Worm (Caenorhabditis elegans) whole organism, late embryonic: ENCODE measurements around the gene set-15.

Experiments
- C38D4.7 ChIP-seq: fragments of 200-800 bp; sonication (Bioruptor generic); optimal IDR thresholded peaks from 2 replicates; lab custom pipeline; 2018; ENCODE audit warnings: mild to moderate bottlenecking, missing genetic modification characterization, moderate library complexity, missing compliant biosample characterization
- F13H6.1 ChIP-seq: sonication (generic microtip); optimal IDR thresholded peaks from 2 replicates; lab custom pipeline; 2016; ENCODE audit warnings: missing genetic modification characterization, missing compliant biosample characterization
- K02D7.2 ChIP-seq: sonication (generic microtip); optimal IDR thresholded peaks from 2 replicates; lab custom pipeline; 2017; ENCODE audit warnings: mild to moderate bottlenecking, missing genetic modification characterization, missing compliant biosample characterization
- K09A11.1 ChIP-seq: sonication (generic microtip); optimal IDR thresholded peaks from 2 replicates; lab custom pipeline; 2017; ENCODE audit warnings: antibody characterized with exemption, mild to moderate bottlenecking, missing genetic modification characterization, missing compliant biosample characterization; ENCODE audit not compliant: insufficient read depth
- T23F11.4 ChIP-seq: fragments of 200-800 bp; sonication (Bioruptor generic); optimal IDR thresholded peaks from 2 replicates; lab custom pipeline; 2018; ENCODE audit warnings: mild to moderate bottlenecking, missing genetic modification characterization, missing compliant biosample characterization
- Y22D7AL.16 ChIP-seq: sonication (generic microtip); optimal IDR thresholded peaks from 2 replicates; lab custom pipeline; 2016; ENCODE audit warnings: missing genetic modification characterization, missing compliant biosample characterization
- ahr-1 ChIP-seq: sonication (generic microtip); optimal IDR thresholded peaks from 2 replicates; lab custom pipeline; 2016; ENCODE audit warnings: missing genetic modification characterization, missing compliant biosample characterization
- ceh-18 ChIP-seq: sonication (generic microtip); optimal IDR thresholded peaks from 2 replicates; lab custom pipeline; 2016; ENCODE audit warnings: missing genetic modification characterization, missing compliant biosample characterization
- ceh-19 ChIP-seq: fragments of 200-800 bp; sonication (Bioruptor generic); optimal IDR thresholded peaks from 2 replicates; lab custom pipeline; 2018; ENCODE audit warnings: mild to moderate bottlenecking, missing genetic modification characterization, missing compliant biosample characterization
- ceh-2 ChIP-seq: sonication (generic microtip); optimal IDR thresholded peaks from 2 replicates; lab custom pipeline; 2016; ENCODE audit warnings: missing genotype, missing genetic modification characterization, missing compliant biosample characterization
- ceh-24 ChIP-seq: sonication (generic microtip); optimal IDR thresholded peaks from 2 replicates; lab custom pipeline; 2016; ENCODE audit warnings: mild to moderate bottlenecking, missing genetic modification characterization, missing compliant biosample characterization
- ceh-45 ChIP-seq: fragments of 200-800 bp; sonication (Bioruptor generic); IDR thresholded peaks from 2 replicates; pipeline ENCODE4 v1.3.6; 2022; ENCODE audit warnings: missing genetic modification reagents, missing genetic modification characterization, missing compliant biosample characterization
- ceh-9 ChIP-seq: sonication (generic microtip); optimal IDR thresholded peaks from 2 replicates; lab custom pipeline; 2016; ENCODE audit warnings: mild to moderate bottlenecking, missing genetic modification characterization, inconsistent platforms, missing compliant biosample characterization
- che-1 ChIP-seq: sonication (generic microtip); optimal IDR thresholded peaks from 2 replicates; lab custom pipeline; 2016; ENCODE audit warnings: mild to moderate bottlenecking, missing genetic modification characterization, missing compliant biosample characterization
- dmd-4 ChIP-seq: sonication (generic microtip); optimal IDR thresholded peaks from 2 replicates; lab custom pipeline; 2016; ENCODE audit warnings: borderline replicate concordance, missing genetic modification characterization, missing compliant biosample characterization
- elt-2 ChIP-seq: sonication (generic microtip); optimal IDR thresholded peaks from 2 replicates; lab custom pipeline; 2016; ENCODE audit warnings: missing genetic modification reagents, missing genetic modification characterization, missing compliant biosample characterization
- elt-4 ChIP-seq: sonication (generic microtip); optimal IDR thresholded peaks from 2 replicates; lab custom pipeline; 2016; ENCODE audit warnings: missing genetic modification characterization, missing compliant biosample characterization
- ets-4 ChIP-seq: sonication (generic microtip); optimal IDR thresholded peaks from 2 replicates; lab custom pipeline; 2016; ENCODE audit warnings: missing genetic modification characterization, missing compliant biosample characterization
- fkh-10 ChIP-seq: fragments of 150-350 bp; optimal IDR thresholded peaks from 2 replicates; lab custom pipeline; 2014; ENCODE audit warnings: missing biosample characterization, missing genetic modification reagents, missing genetic modification characterization
- fkh-6 ChIP-seq: sonication (generic microtip); optimal IDR thresholded peaks from 2 replicates; lab custom pipeline; 2016; ENCODE audit warnings: missing genetic modification characterization, missing compliant biosample characterization
- hlh-13 ChIP-seq: fragments of 200-800 bp; sonication (Bioruptor generic); optimal IDR thresholded peaks from 2 replicates; lab custom pipeline; 2018; ENCODE audit warnings: mild to moderate bottlenecking, missing genetic modification characterization, missing compliant biosample characterization
- hlh-15 ChIP-seq: sonication (generic microtip); optimal IDR thresholded peaks from 2 replicates; lab custom pipeline; 2016; ENCODE audit warnings: missing genetic modification characterization, missing compliant biosample characterization
- hlh-30 ChIP-seq: sonication (generic microtip); optimal IDR thresholded peaks from 2 replicates; lab custom pipeline; 2017; ENCODE audit warnings: antibody characterized with exemption, missing genetic modification characterization, missing compliant biosample characterization; ENCODE audit not compliant: insufficient read depth
- hlh-6 ChIP-seq: sonication (generic microtip); optimal IDR thresholded peaks from 2 replicates; lab custom pipeline; 2016; ENCODE audit warnings: missing genotype, missing genetic modification characterization, missing compliant biosample characterization
- hlh-8 ChIP-seq: sonication (generic microtip); optimal IDR thresholded peaks from 2 replicates; lab custom pipeline; 2016; ENCODE audit warnings: missing genotype, missing genetic modification characterization, missing compliant biosample characterization
- lim-6 ChIP-seq: sonication (generic microtip); optimal IDR thresholded peaks from 2 replicates; lab custom pipeline; 2016; ENCODE audit warnings: missing genetic modification characterization, missing compliant biosample characterization
- lin-11 ChIP-seq: fragments of 200-800 bp; sonication (Bioruptor generic); optimal IDR thresholded peaks from 2 replicates; lab custom pipeline; 2018; ENCODE audit warnings: mild to moderate bottlenecking, missing genetic modification characterization, missing compliant biosample characterization
- madf-2 ChIP-seq: sonication (generic microtip); optimal IDR thresholded peaks from 2 replicates; lab custom pipeline; 2017; ENCODE audit warnings: missing genetic modification characterization, missing compliant biosample characterization
- nfya-1 ChIP-seq: sonication (generic microtip); optimal IDR thresholded peaks from 2 replicates; lab custom pipeline; 2017; ENCODE audit warnings: missing genetic modification characterization, mild to moderate bottlenecking, missing compliant biosample characterization, antibody characterized with exemption, moderate library complexity
- npax-4 ChIP-seq: sonication (generic microtip); optimal IDR thresholded peaks from 2 replicates; lab custom pipeline; 2016; ENCODE audit warnings: missing genetic modification characterization, missing compliant biosample characterization
- odd-2 ChIP-seq: sonication (generic microtip); optimal IDR thresholded peaks from 2 replicates; lab custom pipeline; 2017; ENCODE audit warnings: antibody characterized with exemption, mild to moderate bottlenecking, missing genetic modification characterization, missing compliant biosample characterization
- pag-3 ChIP-seq: sonication (generic microtip); optimal IDR thresholded peaks from 2 replicates; lab custom pipeline; 2016; ENCODE audit warnings: missing compliant biosample characterization, missing genetic modification characterization, borderline replicate concordance
- pax-1 ChIP-seq: fragments of 150-350 bp; optimal IDR thresholded peaks from 2 replicates; lab custom pipeline; 2014; ENCODE audit warnings: missing biosample characterization, missing genetic modification characterization
- pha-4 ChIP-seq: fragments of 150-350 bp; optimal IDR thresholded peaks from 2 replicates; lab custom pipeline; 2018; ENCODE audit warnings: missing biosample characterization, missing genetic modification reagents, missing genetic modification characterization
- pqm-1 ChIP-seq: sonication (generic microtip); optimal IDR thresholded peaks from 2 replicates; lab custom pipeline; 2016; ENCODE audit warnings: missing genetic modification characterization, missing compliant biosample characterization
- pros-1 ChIP-seq: fragments of 150-350 bp; optimal IDR thresholded peaks from 2 replicates; lab custom pipeline; 2014; ENCODE audit warnings: missing biosample characterization, missing genetic modification reagents, missing genetic modification characterization
- ref-2 ChIP-seq: sonication (generic microtip); optimal IDR thresholded peaks from 2 replicates; lab custom pipeline; 2016; ENCODE audit warnings: missing genetic modification characterization, missing compliant biosample characterization
- rnt-1 ChIP-seq: sonication (generic microtip); optimal IDR thresholded peaks from 2 replicates; lab custom pipeline; 2016; ENCODE audit warnings: missing genetic modification characterization, missing compliant biosample characterization
- sdc-2 ChIP-seq: sonication (generic microtip); optimal IDR thresholded peaks from 2 replicates; lab custom pipeline; 2016; ENCODE audit warnings: missing genotype, missing genetic modification characterization, missing compliant biosample characterization
- sox-4 ChIP-seq: sonication (generic microtip); optimal IDR thresholded peaks from 2 replicates; lab custom pipeline; 2017; ENCODE audit warnings: mild to moderate bottlenecking, missing genetic modification characterization, inconsistent platforms, missing compliant biosample characterization
- syd-9 ChIP-seq: sonication (generic microtip); optimal IDR thresholded peaks from 2 replicates; lab custom pipeline; 2016; ENCODE audit warnings: mild to moderate bottlenecking, missing genetic modification characterization, moderate library complexity, missing compliant biosample characterization
- tbx-2 ChIP-seq: sonication (generic microtip); optimal IDR thresholded peaks from 2 replicates; lab custom pipeline; 2016; ENCODE audit warnings: missing genetic modification characterization, missing compliant biosample characterization
- ttx-3 ChIP-seq: sonication (generic microtip); optimal IDR thresholded peaks from 2 replicates; lab custom pipeline; 2016; ENCODE audit warnings: missing genetic modification reagents, missing genetic modification characterization, missing compliant biosample characterization
- unc-3 ChIP-seq, 2 experiments: fragments of 200-800 bp in 1 of 2; sonication (Bioruptor generic) in 1 of 2; sonication (generic microtip) in 1 of 2; conservative IDR thresholded peaks in 1 of 2; optimal IDR thresholded peaks in 1 of 2; 2 replicates each; pipeline versions ENCODE4 v1.3.6 to Lab custom; 2016 to 2022; ENCODE audit warnings: missing compliant biosample characterization in 2 of 2, missing genetic modification characterization in 2 of 2, missing genetic modification reagents in 1 of 2
- unc-55 ChIP-seq: sonication (generic microtip); optimal IDR thresholded peaks from 2 replicates; lab custom pipeline; 2017; ENCODE audit warnings: missing biosample characterization, missing genetic modification reagents, missing genetic modification characterization
- unc-86 ChIP-seq: sonication (generic microtip); optimal IDR thresholded peaks from 2 replicates; lab custom pipeline; 2016; ENCODE audit warnings: missing genetic modification characterization, missing compliant biosample characterization
- ztf-16 ChIP-seq: sonication (generic microtip); optimal IDR thresholded peaks from 2 replicates; lab custom pipeline; 2017; ENCODE audit warnings: missing genetic modification characterization, missing compliant biosample characterization

The set-15 gene

DNA sequence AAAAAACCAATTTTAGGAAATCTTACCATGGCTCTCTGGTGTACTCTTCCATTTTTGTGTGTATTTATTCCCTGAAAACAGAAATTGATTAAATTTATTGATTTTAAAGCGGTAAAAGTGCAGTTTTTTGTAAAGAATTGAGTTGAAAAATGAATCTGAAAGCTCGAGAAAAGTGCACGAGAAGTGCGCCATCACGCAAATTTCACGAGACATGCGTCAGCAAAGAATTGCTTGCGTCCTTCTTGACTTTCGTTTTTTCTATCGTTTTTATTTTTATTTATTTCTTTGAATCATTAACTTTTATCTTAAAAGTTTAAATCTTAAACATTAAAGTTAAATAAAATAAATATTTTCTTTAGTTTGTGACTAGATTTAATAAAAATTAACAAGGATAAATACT lies 34.6 kb downstream of the set-15 start, which contains the start of gene timm-17B.1:
Gene timm-17B.1, minus strand, starts transcription at position 71 of the 400 bp plus-strand sequence.
- TF ChIP-seq npax-4 (no peak), lim-6 (no peak), pqm-1 (tag; lab: Kevin White, UChicago) (no peak), nfya-1 (peak; percentile 35), ahr-1 (tag; lab: Kevin White, UChicago) (no peak), hlh-8 (tag; lab: Kevin White, UChicago) (no peak), ceh-45 (GFP tag; lab: Robert Waterston, UW) (no peak), ceh-9 (tag; lab: Kevin White, UChicago) (no peak), elt-2 (peak; percentile 42), ttx-3 (tag; lab: Kevin White, UChicago) (peak; percentile 36), hlh-30 (tag; lab: Kevin White, UChicago) (no peak), T23F11.4 (no peak), odd-2 (no peak), hlh-6 (tag; lab: Kevin White, UChicago) (no peak), rnt-1 (no peak), C38D4.7 (GFP tag; lab: Kevin White, UChicago) (no peak), sox-4 (tag; lab: Kevin White, UChicago) (peak; percentile 6), lin-11 (tag; lab: Kevin White, UChicago) (no peak), pag-3 (tag; lab: Kevin White, UChicago) (no peak), fkh-6 (no peak), unc-55 (GFP tag; lab: Kevin White, UChicago) (no peak), K09A11.1 (no peak), syd-9 (tag; lab: Kevin White, UChicago) (no peak), pax-1 (tag; lab: Kevin White, UChicago) (no peak), ztf-16 (no peak), tbx-2 (tag; lab: Kevin White, UChicago) (no peak), pros-1 (tag; lab: Kevin White, UChicago) (no peak)

DNA sequence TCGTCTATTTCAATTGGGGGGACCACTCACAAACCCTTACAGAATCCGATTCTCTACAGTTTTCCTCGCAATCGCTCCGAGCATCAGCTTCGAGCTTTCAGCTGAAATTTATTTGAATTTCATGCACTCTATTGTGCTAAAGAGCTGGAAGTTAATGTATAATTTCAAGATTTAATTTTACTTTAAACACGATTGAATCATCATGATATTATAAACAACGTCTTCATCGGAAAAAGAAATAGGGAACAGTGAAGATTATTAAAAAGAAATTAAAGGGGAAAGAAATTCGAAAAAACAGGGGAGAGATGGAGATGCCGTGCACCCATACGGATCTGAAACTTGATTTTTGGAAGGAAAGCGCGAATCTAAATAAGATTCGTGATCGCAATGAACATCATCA lies 35.9 kb downstream of the set-15 start, which contains the start of gene hoe-1:
Gene hoe-1, minus strand, starts transcription at position 101 of the 400 bp plus-strand sequence.
- TF ChIP-seq ceh-19 (GFP tag; lab: Kevin White, UChicago) (no peak), npax-4 (no peak), ref-2 (tag; lab: Kevin White, UChicago) (no peak), hlh-13 (no peak), unc-3 (GFP tag; conservative IDR thresholded peaks at IDR 0.05; lab: Robert Waterston, UW) (no peak), unc-3 (tag; optimal IDR thresholded peaks at IDR 0.05; lab: Kevin White, UChicago) (no peak), pax-1 (tag; lab: Kevin White, UChicago) (no peak), ttx-3 (tag; lab: Kevin White, UChicago) (no peak), che-1 (no peak), Y22D7AL.16 (tag; lab: Kevin White, UChicago) (no peak), elt-4 (tag; lab: Kevin White, UChicago) (no peak), K02D7.2 (tag; lab: Kevin White, UChicago) (no peak), pha-4 (tag; lab: Kevin White, UChicago) (no peak), pros-1 (tag; lab: Kevin White, UChicago) (no peak)

DNA sequence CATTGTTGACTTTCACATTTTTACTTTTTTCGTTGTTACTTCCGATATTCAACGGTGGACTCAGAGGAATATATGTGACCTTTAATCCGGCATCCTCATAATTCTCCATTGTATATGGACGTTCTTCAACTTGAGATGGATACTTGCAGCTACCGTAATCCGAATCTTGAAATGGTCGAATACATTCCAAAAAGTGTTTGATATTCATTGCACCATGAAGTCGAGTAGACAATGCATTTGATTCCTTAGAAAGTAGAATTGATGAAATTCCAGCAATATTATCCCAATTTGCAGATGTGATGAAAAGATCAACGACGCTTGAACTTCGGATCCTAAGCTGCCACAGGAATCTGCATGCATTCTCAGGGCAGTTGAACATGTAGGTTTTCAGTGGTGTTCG lies 37.5 kb downstream of the set-15 start:
- TF ChIP-seq dmd-4 (tag; lab: Kevin White, UChicago), result no peak
- no peak for TF ChIP-seq hlh-6 (tag; lab: Kevin White, UChicago)
- no peak for TF ChIP-seq F13H6.1 (tag; lab: Kevin White, UChicago)
- no peak for TF ChIP-seq unc-86 (tag; lab: Kevin White, UChicago)
- TF ChIP-seq hlh-15 (tag; lab: Kevin White, UChicago), result no peak
- no peak for TF ChIP-seq unc-3 (GFP tag; conservative IDR thresholded peaks at IDR 0.05; lab: Robert Waterston, UW)
- no peak for TF ChIP-seq unc-3 (tag; optimal IDR thresholded peaks at IDR 0.05; lab: Kevin White, UChicago)
- no peak for TF ChIP-seq ceh-9 (tag; lab: Kevin White, UChicago)
- no peak for TF ChIP-seq ceh-24 (tag; lab: Kevin White, UChicago)
- TF ChIP-seq ttx-3 (tag; lab: Kevin White, UChicago), result no peak
- no peak for TF ChIP-seq ceh-18 (tag; lab: Kevin White, UChicago)
- no peak for TF ChIP-seq ets-4 (tag; lab: Kevin White, UChicago)
- no peak for TF ChIP-seq sdc-2 (tag; lab: Kevin White, UChicago)
- no peak for TF ChIP-seq lin-11 (tag; lab: Kevin White, UChicago)
- TF ChIP-seq sox-4 (tag; lab: Kevin White, UChicago), result no peak
- TF ChIP-seq madf-2, result no peak
- no peak for TF ChIP-seq fkh-10 (GFP tag; lab: Kevin White, UChicago)
- TF ChIP-seq Y22D7AL.16 (tag; lab: Kevin White, UChicago), result no peak
- TF ChIP-seq ceh-2 (tag; lab: Kevin White, UChicago), result no peak
- TF ChIP-seq C38D4.7 (GFP tag; lab: Kevin White, UChicago), result no peak
- TF ChIP-seq syd-9 (tag; lab: Kevin White, UChicago), result no peak
